Fruit fly (Drosophila melanogaster) whole organism, embryonic: Measurements from ENCODE around the gene CG13829.

ENCODE experiments used
- C15 ChIP-seq: fragments of 200-800 bp; sonication (Bioruptor generic); IDR thresholded peaks from 3 replicates; pipeline ENCODE4 v1.3.6; 2022; ENCODE audit warnings: missing biosample characterization, missing genetic modification characterization
- CG12391 ChIP-seq: fragments of 200-800 bp; sonication (Bioruptor generic); optimal IDR thresholded peaks from 3 replicates; lab custom pipeline; 2018; ENCODE audit warnings: missing biosample characterization, mild to moderate bottlenecking, missing genetic modification characterization, moderate library complexity
- CG13424 ChIP-seq: fragments of 200-800 bp; sonication (Bioruptor generic); optimal IDR thresholded peaks from 2 replicates; lab custom pipeline; 2019; ENCODE audit warnings: missing biosample characterization, mild to moderate bottlenecking, missing genetic modification characterization, moderate library complexity
- CG17361 ChIP-seq: fragments of 200-800 bp; sonication (Bioruptor generic); IDR thresholded peaks from 3 replicates; pipeline ENCODE4 v1.3.6; 2022; ENCODE audit warnings: missing biosample characterization, missing genetic modification characterization
- CG17568 ChIP-seq: fragments of 200-800 bp; sonication (Bioruptor generic); optimal IDR thresholded peaks from 2 replicates; lab custom pipeline; 2018; ENCODE audit warnings: missing biosample characterization, mild to moderate bottlenecking, missing genetic modification characterization, moderate library complexity
- CG18476 ChIP-seq: fragments of 200-800 bp; sonication (Bioruptor generic); optimal IDR thresholded peaks from 2 replicates; lab custom pipeline; 2016; ENCODE audit warnings: missing biosample characterization, mild to moderate bottlenecking, missing genetic modification characterization
- CG2116 ChIP-seq: fragments of 200-800 bp; sonication (Bioruptor generic); optimal IDR thresholded peaks from 3 replicates; lab custom pipeline; 2018; ENCODE audit warnings: missing biosample characterization, mild to moderate bottlenecking, missing genetic modification characterization
- CG30431 ChIP-seq: fragments of 200-800 bp; sonication (Bioruptor generic); optimal IDR thresholded peaks from 2 replicates; lab custom pipeline; 2017; ENCODE audit warnings: missing biosample characterization, missing genetic modification characterization
- CG3281 ChIP-seq: fragments of 200-800 bp; sonication (Bioruptor generic); optimal IDR thresholded peaks from 3 replicates; lab custom pipeline; 2017; ENCODE audit warnings: missing biosample characterization, mild to moderate bottlenecking, missing genetic modification characterization
- CG3407 ChIP-seq: fragments of 200-800 bp; sonication (Bioruptor generic); optimal IDR thresholded peaks from 2 replicates; lab custom pipeline; 2018; ENCODE audit warnings: missing biosample characterization, mild to moderate bottlenecking, missing genetic modification characterization
- CG4282 ChIP-seq: fragments of 200-800 bp; sonication (Bioruptor generic); optimal IDR thresholded peaks from 2 replicates; lab custom pipeline; 2016; ENCODE audit warnings: missing biosample characterization, missing genetic modification characterization
- CG4328 ChIP-seq: fragments of 200-800 bp; sonication (Bioruptor generic); optimal IDR thresholded peaks from 3 replicates; lab custom pipeline; 2017; ENCODE audit warnings: missing biosample characterization, missing genetic modification reagents, missing genetic modification characterization
- CG5180 ChIP-seq: fragments of 200-800 bp; sonication (Bioruptor generic); optimal IDR thresholded peaks from 3 replicates; lab custom pipeline; 2017; ENCODE audit warnings: missing biosample characterization, missing genetic modification characterization, mild to moderate bottlenecking, moderate library complexity, missing genetic modification reagents
- CG7987 ChIP-seq: fragments of 200-800 bp; sonication (Bioruptor generic); optimal IDR thresholded peaks from 2 replicates; lab custom pipeline; 2018; ENCODE audit warnings: missing biosample characterization, mild to moderate bottlenecking, missing genetic modification characterization, moderate library complexity
- Camta ChIP-seq: fragments of 200-800 bp; sonication (Bioruptor generic); optimal IDR thresholded peaks from 2 replicates; lab custom pipeline; 2016; ENCODE audit warnings: missing biosample characterization, missing genetic modification characterization
- D ChIP-seq, 2 experiments: fragments of 200-800 bp in 1 of 2; fragments of >200 bp in 1 of 2; sonication (Bioruptor generic) in 1 of 2; optimal IDR thresholded peaks; 2 replicates in 1 of 2; 3 replicates in 1 of 2; lab custom pipeline; 2017; ENCODE audit warnings: mild to moderate bottlenecking in 1 of 2, missing biosample characterization in 1 of 2, missing genetic modification characterization in 1 of 2, missing genetic modification reagents in 1 of 2
- Dad ChIP-seq: fragments of 200-800 bp; sonication (Bioruptor generic); optimal IDR thresholded peaks from 3 replicates; lab custom pipeline; 2016; ENCODE audit warnings: missing biosample characterization, missing genetic modification characterization
- E2f1 ChIP-seq: fragments of 200-800 bp; sonication (Bioruptor generic); IDR thresholded peaks from 2 replicates; pipeline ENCODE4 v1.3.6; 2022; ENCODE audit warnings: missing biosample characterization, missing genetic modification characterization
- Ets97D ChIP-seq: fragments of 200-800 bp; sonication (Bioruptor generic); optimal IDR thresholded peaks from 3 replicates; lab custom pipeline; 2016; ENCODE audit warnings: missing biosample characterization, missing genetic modification characterization
- Gsc ChIP-seq: fragments of 200-800 bp; sonication (Bioruptor generic); IDR thresholded peaks from 2 replicates; pipeline ENCODE4 v1.3.6; 2022; ENCODE audit warnings: missing biosample characterization, missing genetic modification characterization
- Gug ChIP-seq: fragments of 200-800 bp; sonication (Bioruptor generic); IDR thresholded peaks from 4 replicates; pipeline ENCODE4 v1.3.6; 2022; ENCODE audit warnings: missing biosample characterization, missing genetic modification characterization
- HHEX ChIP-seq: fragments of 200-800 bp; sonication (Bioruptor generic); optimal IDR thresholded peaks from 3 replicates; lab custom pipeline; 2017; ENCODE audit warnings: missing biosample characterization, mild to moderate bottlenecking, missing genetic modification characterization, missing genetic modification reagents
- HLHmδ ChIP-seq: fragments of 200-800 bp; sonication (Bioruptor generic); optimal IDR thresholded peaks from 2 replicates; lab custom pipeline; 2018; ENCODE audit warnings: missing biosample characterization, mild to moderate bottlenecking, missing genetic modification characterization, moderate library complexity
- Mrtf ChIP-seq: fragments of 200-800 bp; sonication (Bioruptor generic); IDR thresholded peaks from 3 replicates; pipeline ENCODE4 v1.3.6; 2022; ENCODE audit warnings: missing biosample characterization, missing genetic modification characterization
- Pdp1 ChIP-seq, 2 experiments: fragments of 200-800 bp; sonication (Bioruptor generic); optimal IDR thresholded peaks; 3 replicates each; lab custom pipeline; 2016; ENCODE audit warnings: missing biosample characterization in 2 of 2, missing genetic modification characterization in 2 of 2, mild to moderate bottlenecking in 1 of 2, moderate library complexity in 1 of 2
- al ChIP-seq: fragments of 200-800 bp; sonication (Bioruptor generic); IDR thresholded peaks from 2 replicates; pipeline ENCODE4 v1.3.6; 2022; ENCODE audit warnings: missing biosample characterization, missing genetic modification characterization
- ase ChIP-seq: fragments of 200-800 bp; sonication (Bioruptor generic); IDR thresholded peaks from 3 replicates; pipeline ENCODE4 v1.3.6; 2022; ENCODE audit warnings: missing biosample characterization, missing genetic modification characterization
- ash1 ChIP-seq: fragments of 200-800 bp; sonication (Bioruptor generic); optimal IDR thresholded peaks from 2 replicates; lab custom pipeline; 2018; ENCODE audit warnings: missing biosample characterization, mild to moderate bottlenecking, missing genetic modification characterization
- bab2 ChIP-seq: fragments of 200-800 bp; sonication (Bioruptor generic); optimal IDR thresholded peaks from 2 replicates; lab custom pipeline; 2016; ENCODE audit warnings: missing biosample characterization, missing genetic modification characterization
- danr ChIP-seq: fragments of 200-800 bp; sonication (Bioruptor generic); IDR thresholded peaks from 2 replicates; pipeline ENCODE4 v1.3.6; 2022; ENCODE audit warnings: missing biosample characterization, missing genetic modification characterization
- ftz-f1 ChIP-seq: fragments of 200-800 bp; sonication (Bioruptor generic); optimal IDR thresholded peaks from 2 replicates; lab custom pipeline; 2016; ENCODE audit warnings: missing biosample characterization, missing genetic modification characterization
- grau ChIP-seq: fragments of 200-800 bp; optimal IDR thresholded peaks from 3 replicates; lab custom pipeline; 2019; ENCODE audit warnings: missing biosample characterization, mild to moderate bottlenecking, missing genetic modification characterization, moderate library complexity
- gsb ChIP-seq: fragments of 200-800 bp; sonication (Bioruptor generic); IDR thresholded peaks from 2 replicates; pipeline ENCODE4 v1.3.6; 2022; ENCODE audit warnings: missing biosample characterization, missing genetic modification characterization
- hbn ChIP-seq: fragments of 200-800 bp; sonication (Bioruptor generic); IDR thresholded peaks from 2 replicates; pipeline ENCODE4 v1.3.6; 2022; ENCODE audit warnings: missing biosample characterization, missing genetic modification characterization; ENCODE audit not compliant: partially characterized antibody
- lilli ChIP-seq: fragments of 200-800 bp; sonication (Bioruptor generic); optimal IDR thresholded peaks from 3 replicates; lab custom pipeline; 2016; ENCODE audit warnings: missing biosample characterization, missing genetic modification characterization
- mld ChIP-seq: fragments of 200-800 bp; sonication (Bioruptor generic); IDR thresholded peaks from 3 replicates; pipeline ENCODE4 v1.3.6; 2022; ENCODE audit warnings: missing biosample characterization, missing genetic modification characterization; ENCODE audit not compliant: partially characterized antibody
- peb ChIP-seq: fragments of 200-800 bp; sonication (Bioruptor generic); IDR thresholded peaks from 2 replicates; pipeline ENCODE4 v1.3.6; 2022; ENCODE audit warnings: missing biosample characterization, missing genetic modification characterization
- pita ChIP-seq: fragments of 200-800 bp; sonication (Bioruptor generic); optimal IDR thresholded peaks from 2 replicates; lab custom pipeline; 2017; ENCODE audit warnings: missing biosample characterization, mild to moderate bottlenecking, missing genetic modification characterization
- pzg ChIP-seq: fragments of 200-800 bp; sonication (Bioruptor generic); optimal IDR thresholded peaks from 3 replicates; lab custom pipeline; 2018; ENCODE audit warnings: missing biosample characterization, mild to moderate bottlenecking, missing genetic modification characterization, moderate library complexity
- run ChIP-seq: fragments of 200-800 bp; sonication (Bioruptor generic); optimal IDR thresholded peaks from 3 replicates; lab custom pipeline; 2018; ENCODE audit warnings: missing biosample characterization, mild to moderate bottlenecking, missing genetic modification characterization
- sc ChIP-seq, 3 experiments: fragments of >200 bp in 2 of 3; fragments of 200-800 bp in 1 of 3; sonication (Bioruptor generic) in 1 of 3; optimal IDR thresholded peaks; 2 replicates in 2 of 3; 3 replicates in 1 of 3; lab custom pipeline; 2017; ENCODE audit warnings: mild to moderate bottlenecking in 1 of 3, missing biosample characterization in 1 of 3, missing genetic modification characterization in 1 of 3, missing genetic modification reagents in 1 of 3
- scrt ChIP-seq: fragments of 200-800 bp; sonication (Bioruptor generic); optimal IDR thresholded peaks from 2 replicates; lab custom pipeline; 2018; ENCODE audit warnings: missing biosample characterization, mild to moderate bottlenecking, missing genetic modification characterization, moderate library complexity
- sima ChIP-seq: fragments of 200-800 bp; sonication (Bioruptor generic); optimal IDR thresholded peaks from 2 replicates; lab custom pipeline; 2016; ENCODE audit warnings: missing biosample characterization, missing genetic modification characterization
- so ChIP-seq: fragments of 200-800 bp; sonication (Bioruptor generic); IDR thresholded peaks from 3 replicates; pipeline ENCODE4 v1.3.6; 2022; ENCODE audit warnings: missing biosample characterization, missing genetic modification characterization
- stwl ChIP-seq: fragments of 200-800 bp; sonication (Bioruptor generic); optimal IDR thresholded peaks from 3 replicates; lab custom pipeline; 2018; ENCODE audit warnings: missing biosample characterization, mild to moderate bottlenecking, missing genetic modification characterization, moderate library complexity
- tin ChIP-seq: fragments of 200-800 bp; sonication (Bioruptor generic); optimal IDR thresholded peaks from 3 replicates; lab custom pipeline; 2016; ENCODE audit warnings: missing biosample characterization, missing genetic modification characterization
- tll ChIP-seq, 2 experiments: fragments of 200-800 bp in 1 of 2; fragments of >200 bp in 1 of 2; sonication (Bioruptor generic) in 1 of 2; optimal IDR thresholded peaks; 2 replicates each; lab custom pipeline; 2017 to 2019; ENCODE audit warnings: missing biosample characterization in 2 of 2, missing genetic modification characterization in 2 of 2, mild to moderate bottlenecking in 1 of 2, moderate library complexity in 1 of 2
- yki ChIP-seq: fragments of >200 bp; optimal IDR thresholded peaks from 3 replicates; lab custom pipeline; 2018
- zen ChIP-seq: fragments of 200-800 bp; sonication (Bioruptor generic); optimal IDR thresholded peaks from 3 replicates; lab custom pipeline; 2018; ENCODE audit warnings: missing biosample characterization, mild to moderate bottlenecking, missing genetic modification characterization, moderate library complexity

CG13829 gene

DNA sequence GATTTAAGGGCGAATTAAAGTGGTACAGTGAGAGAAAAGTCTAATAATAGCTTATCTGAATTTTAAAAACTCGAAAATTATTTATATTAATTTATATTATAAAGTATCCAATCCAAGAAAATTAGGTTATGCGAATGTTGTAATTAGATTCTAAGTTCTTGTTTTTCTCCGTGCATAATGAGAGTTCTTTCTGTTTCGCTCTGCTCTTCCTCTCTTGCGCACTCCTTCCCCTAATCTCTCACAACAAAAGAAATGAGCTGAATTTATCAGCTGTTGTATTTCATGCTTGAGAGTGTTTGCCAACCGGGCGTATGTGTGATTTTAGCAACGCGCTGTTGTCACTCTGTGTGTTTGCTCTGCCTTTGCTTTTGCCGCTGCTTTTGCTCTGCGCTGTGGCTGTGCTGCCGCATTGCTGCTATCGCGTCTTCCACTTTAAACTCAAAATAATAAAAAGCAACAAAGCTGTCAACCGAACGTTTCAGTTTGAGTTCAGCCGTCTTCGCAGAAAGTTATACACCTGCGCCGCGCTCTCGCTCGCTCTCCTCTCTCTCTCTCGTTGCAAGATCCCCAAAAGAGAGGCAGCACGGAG is 12.3 kb upstream of the CG13829 start, which contains the start of gene CG46310 (continued):
- no peak for TF ChIP-seq tll (GFP tag; optimal IDR thresholded peaks at IDR 0.05; lab: Kevin White, UChicago)
- TF ChIP-seq mld: no peak
- TF ChIP-seq CG13424: peak; percentile 52
- peak; percentile 80; the same call in 2 of the 3 replicates for TF ChIP-seq ase
- TF ChIP-seq Camta (GFP tag; lab: Kevin White, UChicago): no peak
- peak; percentile 34 for TF ChIP-seq CG18476 (GFP tag; lab: Kevin White, UChicago)
- peak; percentile 47 for TF ChIP-seq CG7987
- peak; percentile 81 for TF ChIP-seq gsb (GFP tag; lab: Robert Waterston, UW)
- TF ChIP-seq CG4282: no peak
- peak; percentile 72 for TF ChIP-seq grau (tag; lab: Kevin White, UChicago)
- TF ChIP-seq CG17568: peak; percentile 46
- TF ChIP-seq stwl (tag; lab: Kevin White, UChicago): no peak
- TF ChIP-seq Dad (GFP tag; lab: Kevin White, UChicago): no peak
- TF ChIP-seq CG3281 (GFP tag; lab: Kevin White, UChicago): peak; percentile 79
- TF ChIP-seq CG12391 (tag; lab: Kevin White, UChicago): peak; percentile 69
- peak in 1 of 2 experiments; percentile 37 for TF ChIP-seq Pdp1 (GFP tag; optimal IDR thresholded peaks at IDR 0.05; lab: Kevin White, UChicago)
- peak; percentile 88 for TF ChIP-seq CG17361 (GFP tag; lab: Robert Waterston, UW)
- peak; percentile 84 for TF ChIP-seq E2f1 (GFP tag; lab: Robert Waterston, UW)
- TF ChIP-seq D (optimal IDR thresholded peaks at IDR 0.05; lab: Kevin White, UChicago): no peak
- TF ChIP-seq D (GFP tag; optimal IDR thresholded peaks at IDR 0.05; lab: Kevin White, UChicago): peak; percentile 55
- TF ChIP-seq bab2 (GFP tag; lab: Kevin White, UChicago): no peak
- TF ChIP-seq Gug (GFP tag; lab: Robert Waterston, UW): peak; percentile 58; the same call in 3 of the 4 replicates
- TF ChIP-seq peb (GFP tag; lab: Robert Waterston, UW): peak; percentile 40; the same call in 1 of the 2 replicates
- TF ChIP-seq run: peak; percentile 68
- no peak for TF ChIP-seq scrt (GFP tag; lab: Kevin White, UChicago)
- TF ChIP-seq C15 (GFP tag; lab: Robert Waterston, UW): peak; percentile 66; the same call in 2 of the 3 replicates
- no peak for TF ChIP-seq pzg (GFP tag; lab: Kevin White, UChicago)
- peak; percentile 76; the same call in 1 of the 2 replicates for TF ChIP-seq danr (GFP tag; lab: Robert Waterston, UW)
- TF ChIP-seq Ets97D (GFP tag; lab: Kevin White, UChicago): no peak
- peak; percentile 14 for TF ChIP-seq CG30431 (GFP tag; lab: Kevin White, UChicago)
- peak; percentile 56; the same call in 1 of the 3 replicates for TF ChIP-seq so (GFP tag; lab: Robert Waterston, UW)
- no peak for TF ChIP-seq ftz-f1
- TF ChIP-seq al: peak; percentile 83
- peak; percentile 66 for TF ChIP-seq HHEX (GFP tag; lab: Kevin White, UChicago)
- peak; percentile 45 for TF ChIP-seq tin (GFP tag; lab: Kevin White, UChicago)
- TF ChIP-seq CG4328: peak; percentile 22
- no peak for TF ChIP-seq sima (GFP tag; lab: Kevin White, UChicago)
- TF ChIP-seq lilli (GFP tag; lab: Kevin White, UChicago): peak; percentile 10
- no peak for TF ChIP-seq CG2116 (GFP tag; lab: Kevin White, UChicago)
- TF ChIP-seq Gsc (GFP tag; lab: Robert Waterston, UW): no peak
- no peak for TF ChIP-seq HLHmδ
- peak; percentile 12 for TF ChIP-seq zen (tag; lab: Kevin White, UChicago)
- peak; percentile 49 for TF ChIP-seq CG3407 (GFP tag; lab: Kevin White, UChicago)
- peak; percentile 79 for TF ChIP-seq Mrtf (GFP tag; lab: Robert Waterston, UW)
- no peak for TF ChIP-seq sc (optimal IDR thresholded peaks at IDR 0.05; lab: Kevin White, UChicago)
- no peak for TF ChIP-seq sc (GFP tag; optimal IDR thresholded peaks at IDR 0.05; lab: Kevin White, UChicago)
- no peak for TF ChIP-seq pita (GFP tag; lab: Kevin White, UChicago)
- peak; percentile 29 for TF ChIP-seq ash1 (GFP tag; lab: Kevin White, UChicago)
- TF ChIP-seq CG5180 (GFP tag; lab: Kevin White, UChicago): peak; percentile 20
- TF ChIP-seq hbn (GFP tag; lab: Robert Waterston, UW): no peak
- no peak for TF ChIP-seq yki (lab: Kevin White, UChicago)
